Worm (Caenorhabditis elegans) whole organism, L4/young adult: Measurements from ENCODE around the gene ZC404.16.

Experiments
- W03F9.2 ChIP-seq: fragments of 150-350 bp; optimal IDR thresholded peaks from 2 replicates; lab custom pipeline; 2014; ENCODE audit warnings: missing biosample characterization, missing genetic modification characterization
- dao-5 ChIP-seq: sonication (generic microtip); optimal IDR thresholded peaks from 2 replicates; lab custom pipeline; 2016; ENCODE audit warnings: missing genotype, missing genetic modification characterization, moderate library complexity, missing compliant biosample characterization
- him-1 ChIP-seq: sonication (generic microtip); optimal IDR thresholded peaks from 2 replicates; lab custom pipeline; 2016; ENCODE audit warnings: missing genotype, missing genetic modification reagents, missing genetic modification characterization, missing compliant biosample characterization

Gene ZC404.16

DNA sequence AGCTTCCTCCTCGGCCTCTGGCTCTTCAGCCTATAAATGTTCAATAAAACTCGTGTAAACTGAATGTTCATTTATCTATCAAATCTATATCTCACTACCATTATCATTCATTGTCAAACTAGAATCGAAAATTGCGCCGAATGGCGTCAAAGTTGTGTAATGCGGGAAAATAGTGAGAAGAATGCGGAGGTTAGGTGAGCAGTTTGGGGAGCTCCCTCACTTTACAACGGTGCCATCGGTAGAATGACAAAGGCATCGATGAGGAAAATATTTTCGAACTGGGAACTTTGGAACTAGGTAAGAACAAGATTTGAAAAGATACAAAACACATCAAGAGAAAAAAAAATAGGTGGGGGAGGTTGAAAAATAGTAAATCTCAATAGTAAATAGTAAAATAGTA, 6.1 kb downstream of the ZC404.16 start:
- TF ChIP-seq dao-5 (no peak), W03F9.2 (no peak), him-1 (no peak)

DNA sequence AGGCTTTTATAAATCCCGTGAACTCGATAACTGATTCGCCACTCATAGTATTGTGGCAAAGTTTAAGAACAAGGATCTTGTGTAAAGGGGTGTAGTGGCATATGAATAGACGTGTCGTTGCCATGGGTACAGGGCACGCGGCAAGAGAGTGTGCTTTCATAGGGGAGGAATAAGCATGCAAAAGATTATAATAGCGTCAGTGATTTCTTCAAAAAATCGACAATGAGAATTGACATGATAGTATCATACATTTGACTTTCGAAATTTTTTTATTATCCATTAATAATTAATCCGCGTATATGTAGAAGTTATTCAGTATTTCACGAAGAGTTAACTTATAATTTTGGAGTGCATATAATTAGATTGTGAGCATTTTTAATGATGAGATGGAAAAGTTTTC, 8.7 kb downstream of the ZC404.16 start, which contains the start of gene bbs-8:
bbs-8 (minus strand) TSS at position 101 of the 400 bp plus-strand sequence.
- TF ChIP-seq him-1 (no peak), W03F9.2 (no peak), dao-5 (no peak)

DNA sequence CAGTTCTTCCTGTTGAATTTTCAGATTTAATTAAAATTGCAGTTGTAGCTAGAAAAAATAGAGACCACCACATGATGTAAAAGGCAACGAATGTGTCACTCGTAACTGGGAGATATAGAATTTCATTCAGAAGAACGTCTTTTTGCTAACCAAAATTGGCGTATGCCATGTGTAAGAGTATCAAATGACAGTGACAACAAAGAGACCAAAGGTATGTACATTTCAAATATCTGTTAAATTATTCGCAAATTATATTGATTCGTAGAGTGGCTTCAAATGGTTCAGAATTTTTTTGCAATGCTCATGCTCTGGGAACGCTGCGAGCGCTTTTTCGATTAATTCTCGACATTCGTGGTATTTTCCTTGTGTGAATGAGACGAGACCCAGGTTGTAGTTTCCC, 11.3 kb downstream of the ZC404.16 start, which contains the start of gene T25F10.4:
T25F10.4 (minus strand) TSS at position 101 of the 400 bp plus-strand sequence.
- TF ChIP-seq W03F9.2 (no peak), dao-5 (no peak), him-1 (no peak)

DNA sequence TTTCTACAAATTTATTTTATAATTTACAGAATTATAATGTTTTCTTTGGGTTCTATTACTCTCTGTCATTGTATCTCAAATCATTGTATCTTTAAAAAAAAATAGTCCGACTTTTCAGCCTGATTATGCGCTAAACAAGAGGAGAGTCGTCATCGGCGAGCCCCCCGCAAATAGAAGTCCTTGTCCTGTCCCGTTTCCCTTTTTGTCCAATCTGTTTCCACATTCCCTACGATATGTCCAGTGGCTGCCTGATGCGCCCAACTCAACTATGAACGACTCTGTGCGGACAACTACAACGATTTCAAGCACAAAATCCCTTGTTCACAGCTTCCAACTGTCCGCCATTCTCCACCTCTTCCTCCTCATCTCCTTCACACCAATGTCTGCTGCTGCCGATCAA, 15.6 kb downstream of the ZC404.16 start, which contains the start of gene dbl-1:
dbl-1 (plus strand) TSS at position 119 of the 400 bp plus-strand sequence.
- TF ChIP-seq dao-5 (no peak), W03F9.2 (no peak), him-1 (no peak)

DNA sequence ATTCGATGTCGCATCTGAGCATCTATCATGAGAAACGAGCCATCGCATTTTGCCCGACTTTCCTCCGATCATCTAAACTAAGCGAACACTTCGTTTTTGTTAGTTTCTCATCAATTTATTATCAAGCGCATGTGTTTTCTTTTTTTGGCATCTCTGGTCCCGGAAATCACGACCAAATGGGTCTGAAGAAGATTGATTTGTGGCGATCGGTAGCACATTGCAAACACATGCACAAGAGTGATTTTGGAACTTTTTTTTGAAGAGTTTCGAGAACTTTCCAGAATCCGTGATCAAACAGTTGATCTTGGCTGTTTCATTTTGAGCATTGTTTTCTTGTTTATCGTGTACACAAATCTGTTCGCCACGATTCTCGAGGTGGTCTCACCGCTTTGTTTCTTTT, 20.4 kb downstream of the ZC404.16 start:
- TF ChIP-seq him-1 (no peak), W03F9.2 (no peak), dao-5 (no peak)

DNA sequence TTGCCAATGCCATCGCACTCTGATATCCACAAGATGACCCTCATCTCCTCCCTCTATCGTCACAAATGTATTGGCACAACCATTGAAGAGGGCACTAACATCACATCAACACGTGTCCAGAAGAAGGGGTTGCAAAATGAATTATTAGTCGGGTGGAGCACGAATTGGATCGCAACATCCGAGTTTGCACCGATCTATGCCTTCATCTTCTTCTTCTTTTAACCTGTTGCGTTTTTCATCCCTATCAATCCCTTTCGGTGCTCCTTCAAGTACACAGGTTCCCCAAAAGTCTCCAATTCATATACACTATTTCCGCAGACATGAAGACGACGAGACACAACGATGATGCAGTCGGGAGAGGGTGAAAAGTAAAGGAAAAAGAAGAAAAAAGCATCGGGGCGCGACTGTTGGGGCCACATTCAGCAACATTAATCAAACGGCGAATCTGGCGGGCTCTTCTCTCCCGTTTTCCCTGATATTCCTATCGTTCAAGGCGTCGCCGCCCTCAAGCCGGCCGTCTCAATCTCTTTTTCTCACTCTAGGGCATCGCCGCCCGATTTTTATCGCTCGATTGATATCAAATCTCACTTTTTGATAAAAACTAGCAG, 22.0 kb downstream of the ZC404.16 start:
- TF ChIP-seq W03F9.2 (no peak), dao-5 (no peak), him-1 (no peak)

DNA sequence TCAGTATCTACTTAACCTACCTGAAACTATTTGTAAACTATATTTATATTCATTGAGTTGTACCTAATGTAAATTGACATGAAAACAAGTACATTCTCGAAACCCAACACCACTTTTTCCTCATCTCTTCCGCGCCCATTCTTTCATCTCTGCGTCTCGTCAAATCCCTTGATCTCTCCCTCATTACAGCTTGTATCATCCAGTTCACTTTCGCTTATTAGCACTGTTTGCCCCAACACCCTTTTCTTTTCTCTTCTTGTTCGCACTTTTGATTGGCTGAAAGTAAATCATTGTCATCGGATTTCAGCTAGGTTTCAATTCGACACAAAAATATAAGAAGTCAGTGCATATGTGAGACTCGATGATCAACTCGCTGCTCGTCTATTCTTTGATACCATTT, 28.9 kb downstream of the ZC404.16 start, which contains the start of gene T25F10.3:
T25F10.3 (plus strand) TSS at position 308 of the 400 bp plus-strand sequence.
- no peak for TF ChIP-seq him-1
- TF ChIP-seq dao-5, result no peak
- TF ChIP-seq W03F9.2, result no peak

DNA sequence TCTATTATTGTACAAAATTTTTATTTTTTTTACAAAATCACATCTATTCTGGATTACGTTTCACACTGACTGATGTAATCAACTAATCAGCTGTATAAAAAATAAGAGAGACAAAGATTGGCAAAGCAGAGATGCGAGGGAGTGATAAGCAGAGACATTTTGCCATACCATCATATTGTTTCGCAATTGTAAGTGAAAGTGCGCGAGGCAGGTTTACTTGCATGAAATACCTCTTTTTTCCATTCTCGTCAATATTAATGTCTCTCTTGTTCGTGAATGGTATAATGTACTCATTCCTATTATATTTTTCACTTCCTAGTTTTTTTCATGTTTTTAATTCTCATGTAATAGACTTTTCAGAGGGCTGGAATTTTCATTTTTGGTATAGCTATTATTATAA, 36.8 kb downstream of the ZC404.16 start:
- TF ChIP-seq dao-5 (no peak), him-1 (no peak), W03F9.2 (no peak)

DNA sequence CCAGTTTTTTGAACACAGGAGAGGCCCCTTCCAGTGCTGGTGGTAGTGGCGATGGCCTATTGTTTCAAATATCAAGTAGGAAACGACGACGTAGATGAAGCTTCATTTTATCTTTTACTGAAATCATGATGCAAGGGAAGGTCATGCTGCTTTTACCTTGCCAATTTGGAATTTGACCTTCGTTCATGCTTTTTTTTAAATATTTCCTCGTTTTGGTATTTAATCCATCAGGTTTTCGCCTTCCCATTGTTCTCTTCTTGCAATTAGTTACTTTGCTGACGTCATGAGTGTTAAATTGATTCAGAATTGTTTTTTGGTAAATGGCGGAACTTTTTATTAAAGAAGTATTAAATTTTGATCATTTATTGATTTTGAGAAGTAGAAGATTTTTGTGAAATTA, 37.5 kb downstream of the ZC404.16 start:
- no peak for TF ChIP-seq dao-5
- no peak for TF ChIP-seq W03F9.2

DNA sequence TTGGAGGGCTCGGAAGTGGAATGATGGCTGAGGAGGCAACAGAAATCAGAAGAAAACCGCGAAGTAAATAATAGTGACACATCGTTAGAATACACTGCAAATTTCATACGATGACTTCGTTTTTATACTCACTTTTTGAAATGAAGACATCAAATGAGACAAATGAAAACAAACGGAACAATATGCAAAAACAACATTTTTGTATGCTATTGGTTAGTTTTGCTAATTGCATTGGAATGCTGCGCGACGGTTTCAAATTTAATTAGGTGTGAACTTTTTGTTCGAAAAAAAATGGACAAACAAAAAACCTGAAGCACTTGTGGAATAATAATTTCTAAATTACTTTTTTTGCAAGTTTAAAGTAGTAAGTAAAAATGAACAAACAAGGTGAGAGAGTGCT, 40.6 kb downstream of the ZC404.16 start, which contains the start of gene grl-8:
grl-8 (minus strand) TSS at position 101 of the 400 bp plus-strand sequence.
- TF ChIP-seq dao-5, result no peak
- TF ChIP-seq W03F9.2, result no peak
- no peak for TF ChIP-seq him-1

DNA sequence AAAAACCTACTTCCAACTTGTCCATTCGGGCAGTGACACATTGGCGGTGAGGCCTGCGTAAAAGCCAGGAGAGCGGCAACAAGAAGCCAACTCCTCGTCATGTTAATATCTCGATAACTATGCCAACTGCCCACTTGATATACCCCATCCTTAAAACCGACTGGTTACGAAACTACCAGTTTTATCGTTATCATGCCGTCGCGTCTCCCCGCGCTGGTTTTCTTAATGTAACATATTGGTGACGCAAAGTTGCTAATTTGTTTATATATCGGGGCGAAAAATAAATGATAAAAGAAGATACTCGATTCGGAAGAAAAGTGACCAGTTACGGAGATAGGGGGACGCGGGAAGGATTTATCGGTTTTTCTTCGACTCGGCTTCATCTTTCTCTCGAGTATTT, 42.0 kb downstream of the ZC404.16 start, which contains the start of gene grl-9:
grl-9 (minus strand) TSS at position 101 of the 400 bp plus-strand sequence.
- no peak for TF ChIP-seq dao-5

DNA sequence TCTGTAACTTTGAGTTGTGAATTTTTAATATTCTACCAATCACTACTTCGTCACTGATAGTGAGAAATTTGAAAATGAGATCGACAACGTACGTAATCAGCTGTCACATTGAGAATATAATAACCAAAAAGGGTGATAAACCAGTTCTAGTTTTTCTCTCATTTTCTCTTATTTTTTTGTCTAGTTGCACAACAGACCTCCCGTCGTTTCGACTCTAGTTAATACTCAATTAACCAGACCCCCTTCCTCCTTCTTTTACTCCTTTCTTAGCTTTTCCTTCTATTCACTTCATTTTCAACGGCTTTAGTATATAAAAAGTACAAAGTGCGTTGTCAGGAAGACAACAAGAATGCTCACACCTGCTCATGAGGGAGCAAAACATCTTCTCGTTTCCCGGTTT, 46.4 kb downstream of the ZC404.16 start, which contains the start of gene ZC487.1:
ZC487.1 (plus strand) TSS at position 301 of the 400 bp plus-strand sequence.
- no peak for TF ChIP-seq him-1
- no peak for TF ChIP-seq W03F9.2
- TF ChIP-seq dao-5, result no peak

DNA sequence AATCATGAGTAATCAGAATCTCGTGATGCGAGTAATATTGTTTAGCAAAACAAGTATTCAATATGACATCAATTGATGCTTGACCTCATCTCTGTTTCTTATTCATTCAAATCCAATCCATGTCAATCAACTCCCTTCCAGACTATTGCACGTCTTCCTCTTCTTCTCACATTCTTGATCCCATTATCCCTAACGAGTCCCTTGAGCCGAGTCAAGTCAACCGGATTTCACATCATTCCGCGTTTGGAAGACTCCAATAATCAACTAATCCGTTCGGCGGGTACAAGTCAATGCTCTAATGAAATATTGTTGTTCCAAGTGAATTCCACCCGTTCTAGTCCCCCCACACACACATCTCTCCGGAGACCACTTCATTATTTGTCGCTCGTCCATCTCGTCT, 47.4 kb downstream of the ZC404.16 start:
- no peak for TF ChIP-seq him-1
- TF ChIP-seq W03F9.2, result no peak
- TF ChIP-seq dao-5, result no peak

DNA sequence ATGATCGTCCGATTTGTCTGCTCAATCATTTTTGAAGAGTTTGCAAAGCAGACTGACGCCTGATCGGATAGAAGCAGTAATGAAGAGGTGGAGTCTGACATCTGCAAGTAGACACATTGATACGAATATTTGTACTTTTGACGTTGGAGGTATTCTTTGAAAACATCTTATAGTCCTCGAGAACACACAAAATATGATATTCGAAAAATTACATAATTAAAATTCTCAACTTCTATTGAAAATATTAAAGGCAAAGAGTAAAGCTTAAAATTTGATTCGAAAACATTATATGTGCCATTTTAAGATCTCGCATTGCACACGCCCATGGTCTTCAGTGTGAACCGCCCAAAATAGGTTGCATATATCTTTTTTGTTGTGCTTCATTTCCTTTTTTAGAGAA, 51.3 kb downstream of the ZC404.16 start, which contains the start of gene ZC487.2:
ZC487.2 (minus strand) TSS at position 101 of the 400 bp plus-strand sequence.
- no peak for TF ChIP-seq dao-5
- no peak for TF ChIP-seq W03F9.2
- no peak for TF ChIP-seq him-1
